Fruit fly (Drosophila melanogaster) Kc167 (cell line): ENCODE measurements around the gene Yif1.

Experiments used
- Myc ChIP-seq: fragments of >200 bp; optimal IDR thresholded peaks from 2 replicates; lab custom pipeline; 2017; ENCODE audit warnings: missing external identifiers
- Sin3A ChIP-seq: fragments of >200 bp; optimal IDR thresholded peaks from 2 replicates; lab custom pipeline; 2018; ENCODE audit warnings: missing external identifiers
- insv ChIP-seq: fragments of >200 bp; optimal IDR thresholded peaks from 3 replicates; lab custom pipeline; 2018; ENCODE audit warnings: missing external identifiers
- psq ChIP-seq: fragments of >200 bp; optimal IDR thresholded peaks from 2 replicates; lab custom pipeline; 2017; ENCODE audit warnings: missing external identifiers
- ttk ChIP-seq: sonication (Bioruptor generic); optimal IDR thresholded peaks from 2 replicates; lab custom pipeline; 2017; ENCODE audit warnings: missing external identifiers

DNA sequence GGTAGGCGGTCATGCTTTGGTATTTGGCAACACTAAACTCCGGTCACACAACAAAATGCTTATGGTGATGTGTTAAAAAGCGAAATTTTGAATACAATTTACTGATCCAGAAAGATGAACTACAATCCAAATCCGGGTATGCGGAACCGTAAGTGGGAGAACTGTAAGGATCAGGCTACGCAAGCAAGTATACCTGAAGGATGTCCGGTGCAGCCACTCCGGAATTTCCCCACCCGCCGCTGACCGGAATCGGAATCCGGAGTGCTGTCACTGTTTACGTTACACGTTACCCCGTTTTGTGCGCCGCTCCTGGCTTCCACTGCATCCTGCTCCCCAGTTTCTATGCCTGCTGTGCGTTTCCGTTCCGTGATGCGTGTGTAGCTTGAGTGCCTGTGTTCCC is at the start of gene Yif1:
- TF ChIP-seq insv (lab: Kevin White, UChicago) (no peak), psq (lab: Kevin White, UChicago) (no peak), ttk (no peak), Sin3A (no peak), Myc (no peak)
